Worm (Caenorhabditis elegans) whole organism, L3 larva: Measurements from ENCODE around the gene C45G9.10.

Source experiments
- ceh-82 ChIP-seq: fragments of 150-350 bp; optimal IDR thresholded peaks from 2 replicates; lab custom pipeline; 2014; ENCODE audit warnings: missing biosample characterization, missing genetic modification characterization
- fkh-2 ChIP-seq: fragments of 150-350 bp; optimal IDR thresholded peaks from 2 replicates; lab custom pipeline; 2014; ENCODE audit warnings: missing biosample characterization, missing genetic modification reagents, missing genetic modification characterization
- jun-1 ChIP-seq: fragments of 150-350 bp; optimal IDR thresholded peaks from 2 replicates; lab custom pipeline; 2014; ENCODE audit warnings: missing biosample characterization, missing genetic modification reagents, missing genetic modification characterization
- lin-39 ChIP-seq: fragments of 150-350 bp; optimal IDR thresholded peaks from 2 replicates; lab custom pipeline; 2018; ENCODE audit warnings: missing biosample characterization, missing genetic modification reagents, missing genetic modification characterization
- mdl-1 ChIP-seq: fragments of 150-350 bp; optimal IDR thresholded peaks from 2 replicates; lab custom pipeline; 2014; ENCODE audit warnings: missing biosample characterization, missing genetic modification characterization
- nhr-11 ChIP-seq: fragments of 150-350 bp; optimal IDR thresholded peaks from 2 replicates; lab custom pipeline; 2014; ENCODE audit warnings: missing biosample characterization, missing genetic modification characterization
- pqm-1 ChIP-seq: fragments of 150-350 bp; optimal IDR thresholded peaks from 2 replicates; lab custom pipeline; 2017; ENCODE audit warnings: missing biosample characterization, missing genetic modification characterization, inconsistent platforms
- skn-1 ChIP-seq: fragments of 150-350 bp; optimal IDR thresholded peaks from 2 replicates; lab custom pipeline; 2014; ENCODE audit warnings: missing biosample characterization, missing genetic modification characterization
- unc-62 ChIP-seq: fragments of 150-350 bp; sonication (generic microtip); optimal IDR thresholded peaks from 4 replicates; lab custom pipeline; 2014; ENCODE audit warnings: missing biosample characterization, missing genetic modification reagents, missing genetic modification characterization
- ztf-11 ChIP-seq: fragments of 150-350 bp; optimal IDR thresholded peaks from 2 replicates; lab custom pipeline; 2014; ENCODE audit warnings: missing biosample characterization, missing genetic modification characterization

DNA sequence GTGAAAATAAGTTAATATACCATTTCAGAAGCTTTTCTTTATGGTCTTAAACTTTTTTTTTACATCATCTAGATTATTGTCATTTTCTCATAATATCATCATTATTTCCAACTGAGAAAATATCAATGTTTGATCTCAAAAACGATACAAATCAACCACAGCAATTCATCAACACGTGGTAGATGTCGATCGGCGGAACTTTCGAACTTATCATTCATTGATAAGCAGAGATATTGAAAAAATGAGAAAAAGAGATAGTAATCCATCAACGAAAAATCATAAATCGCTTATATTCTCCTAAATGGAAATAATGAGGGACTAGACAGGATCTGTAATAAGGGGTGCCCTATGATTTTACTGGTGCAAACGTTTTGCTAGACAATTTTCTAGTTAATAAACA lies 35.0 kb upstream of the C45G9.10 start:
- TF ChIP-seq ztf-11 (no peak), nhr-11 (no peak), lin-39 (tag; lab: Kevin White, UChicago) (no peak), unc-62 (GFP tag; lab: Kevin White, UChicago) (no peak), pqm-1 (tag; lab: Kevin White, UChicago) (no peak), skn-1 (no peak), ceh-82 (tag; lab: Kevin White, UChicago) (no peak), fkh-2 (tag; lab: Kevin White, UChicago) (no peak), jun-1 (tag; lab: Kevin White, UChicago) (no peak), mdl-1 (no peak)
